Worm (Caenorhabditis elegans): ENCODE results near the gene srv-11.

Gene srv-11

DNA sequence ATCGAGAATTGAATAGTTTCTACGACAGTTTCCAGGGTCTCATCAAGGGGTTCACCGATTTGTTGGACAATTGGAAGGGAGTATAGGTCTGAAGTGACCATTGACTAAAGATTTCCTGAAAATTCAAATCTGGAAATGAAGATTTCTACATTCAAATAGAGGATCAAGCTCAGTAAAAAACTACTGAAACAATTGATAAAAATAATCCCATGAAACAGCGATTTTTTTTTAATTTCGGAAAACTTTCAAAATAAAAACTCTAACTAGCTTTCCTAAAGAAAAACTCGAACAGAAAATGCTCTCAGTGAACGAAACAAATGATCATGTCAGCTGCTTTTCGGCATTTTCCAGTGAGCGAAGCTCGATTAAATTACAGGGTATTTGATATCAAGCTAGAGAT lies at the start of gene srv-11:
Gene srv-11, minus strand, starts transcription at position 101 of the 400 bp plus-strand sequence.
- no peak for TF ChIP-seq nfya-1 (tag; optimal IDR thresholded peaks at IDR 0.05; ENCODE audit: insufficient read depth)
- no peak for TF ChIP-seq fkh-10 (GFP tag; optimal IDR thresholded peaks at IDR 0.05)
- no peak for TF ChIP-seq jun-1 (tag; optimal IDR thresholded peaks at IDR 0.05)
- no peak for TF ChIP-seq elt-3 (tag; optimal IDR thresholded peaks at IDR 0.05)
- no peak for TF ChIP-seq R02D3.7 (tag; optimal IDR thresholded peaks at IDR 0.05)
- TF ChIP-seq ceh-82 (tag; optimal IDR thresholded peaks at IDR 0.05) = no peak
- TF ChIP-seq ztf-11 (tag; optimal IDR thresholded peaks at IDR 0.05) = no peak
- no peak for TF ChIP-seq snpc-4 (tag; optimal IDR thresholded peaks at IDR 0.05)
- no peak for TF ChIP-seq nhr-12 (tag; optimal IDR thresholded peaks at IDR 0.05)
- no peak for TF ChIP-seq nhr-25 (tag; optimal IDR thresholded peaks at IDR 0.05)

DNA sequence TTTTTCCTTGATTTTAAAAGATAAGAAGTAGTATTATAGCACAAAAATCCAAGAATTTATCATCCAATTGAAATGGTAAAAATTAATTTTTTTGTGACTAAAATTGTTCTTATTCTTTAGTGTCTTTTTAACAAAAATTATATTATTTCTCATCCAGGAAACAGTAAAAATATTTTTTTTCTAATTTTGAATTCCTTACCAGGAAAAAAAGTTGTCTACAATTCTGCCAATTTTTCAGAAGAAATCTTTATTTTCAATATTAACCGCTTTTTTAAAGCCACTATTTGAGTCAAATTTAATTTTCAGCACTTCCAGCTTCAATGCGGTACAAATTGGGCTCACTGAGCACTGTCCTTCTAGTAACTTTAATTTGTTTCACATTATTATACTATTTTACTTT lies 49.5 kb upstream of the srv-11 start, which contains the start of gene F38C2.4:
Gene F38C2.4, plus strand, starts transcription at position 301 of the 400 bp plus-strand sequence.
- TF ChIP-seq ztf-4 (tag; optimal IDR thresholded peaks at IDR 0.05) = no peak
- no peak for TF ChIP-seq unc-39 (tag; optimal IDR thresholded peaks at IDR 0.05)
- no peak for TF ChIP-seq fkh-10 (GFP tag; optimal IDR thresholded peaks at IDR 0.05)
- TF ChIP-seq lsy-12 (tag; optimal IDR thresholded peaks at IDR 0.05) = no peak
- no peak for TF ChIP-seq nhr-25 (tag; optimal IDR thresholded peaks at IDR 0.05)
- TF ChIP-seq aly-2 (tag; optimal IDR thresholded peaks at IDR 0.05) = no peak
- no peak for TF ChIP-seq sea-2 (GFP tag; optimal IDR thresholded peaks at IDR 0.05)
- no peak for TF ChIP-seq elt-3 (tag; optimal IDR thresholded peaks at IDR 0.05)
- TF ChIP-seq lin-39 (tag; optimal IDR thresholded peaks at IDR 0.05) = no peak
- no peak for TF ChIP-seq hmg-11 (tag; optimal IDR thresholded peaks at IDR 0.05)
- no peak for TF ChIP-seq snpc-4 (tag; optimal IDR thresholded peaks at IDR 0.05)
- TF ChIP-seq ceh-28 (tag; optimal IDR thresholded peaks at IDR 0.05) = no peak
- no peak for TF ChIP-seq pqm-1 (tag; optimal IDR thresholded peaks at IDR 0.05)

DNA sequence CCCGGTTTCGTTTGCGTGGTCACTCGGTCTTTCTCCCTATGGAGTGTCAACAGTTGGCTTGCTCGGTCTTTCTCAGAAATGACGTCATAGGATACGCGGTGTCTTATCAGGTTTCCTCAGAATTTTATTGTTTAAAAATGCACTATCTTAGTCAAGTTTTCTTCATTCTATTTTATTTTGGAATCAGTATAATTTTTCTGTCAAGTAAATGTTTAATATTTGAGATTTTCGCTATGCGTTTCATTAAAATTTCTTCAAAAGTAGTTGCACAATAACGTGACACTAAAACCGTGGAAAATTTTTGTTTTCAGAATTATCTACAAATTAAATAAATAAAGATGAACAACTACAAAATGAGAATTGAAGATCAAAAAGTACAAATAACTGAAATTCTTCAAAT lies 35.9 kb upstream of the srv-11 start, which contains the start of gene hlh-31:
Gene hlh-31, plus strand, starts transcription at position 301 of the 400 bp plus-strand sequence.
- TF ChIP-seq fkh-2 (tag; optimal IDR thresholded peaks at IDR 0.05) (no peak), ama-1 (optimal IDR thresholded peaks at IDR 0.05) (no peak), unc-39 (tag; optimal IDR thresholded peaks at IDR 0.05) (no peak), pha-4 (tag; optimal IDR thresholded peaks at IDR 0.05) (no peak), nhr-76 (tag; optimal IDR thresholded peaks at IDR 0.05) (no peak), jun-1 (tag; optimal IDR thresholded peaks at IDR 0.05) (no peak), aly-2 (tag; optimal IDR thresholded peaks at IDR 0.05) (no peak)

DNA sequence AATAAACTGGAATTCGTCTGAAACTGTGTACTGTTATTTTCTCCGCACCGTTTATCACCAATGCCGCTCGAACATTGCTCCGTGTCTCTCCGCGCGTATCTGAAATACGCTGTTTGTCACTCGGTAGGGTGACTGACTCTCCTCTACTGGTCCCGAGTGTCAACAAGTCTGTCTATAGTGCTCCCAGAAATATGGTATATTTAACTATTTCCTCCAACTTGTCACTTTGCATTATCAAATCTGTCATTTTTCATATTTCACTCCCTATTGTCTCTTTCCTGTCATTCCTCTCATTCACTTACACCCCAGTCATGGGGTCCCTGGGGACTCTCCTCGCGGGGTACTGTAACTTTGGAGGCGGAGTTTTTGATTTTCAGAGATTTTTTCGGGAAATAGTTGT lies 33.0 kb upstream of the srv-11 start, which contains the start of gene hlh-17:
Gene hlh-17, plus strand, starts transcription at position 301 of the 400 bp plus-strand sequence.
- TF ChIP-seq mdl-1 (tag; optimal IDR thresholded peaks at IDR 0.05) = no peak
- no peak for TF ChIP-seq nhr-23 (tag; optimal IDR thresholded peaks at IDR 0.05)
- TF ChIP-seq elt-3 (tag; optimal IDR thresholded peaks at IDR 0.05) = no peak
- TF ChIP-seq nhr-12 (tag; optimal IDR thresholded peaks at IDR 0.05) = no peak
- TF ChIP-seq nhr-11 (tag; optimal IDR thresholded peaks at IDR 0.05) = no peak
- no peak for TF ChIP-seq daf-12 (tag; optimal IDR thresholded peaks at IDR 0.05)

DNA sequence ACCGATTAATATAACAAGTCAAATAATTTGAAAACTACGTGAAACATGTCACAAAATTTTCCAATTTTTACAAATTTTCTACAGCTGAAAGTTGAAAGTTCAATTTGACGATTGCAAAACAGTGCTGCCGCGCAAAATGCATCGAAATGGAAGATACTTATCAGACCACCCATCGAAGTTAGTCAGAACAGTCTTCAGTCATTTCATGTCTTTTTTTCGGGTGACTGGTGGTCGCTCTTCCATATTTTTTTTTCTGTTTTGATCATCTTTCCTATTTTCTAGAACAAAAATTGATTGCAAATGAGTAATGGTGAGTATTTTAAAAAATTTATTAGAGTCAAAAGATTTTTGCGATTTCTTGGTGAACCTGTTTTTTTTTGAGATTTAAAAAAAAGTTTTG lies 25.7 kb upstream of the srv-11 start, which contains the start of gene F38C2.1:
Gene F38C2.1, plus strand, starts transcription at position 301 of the 400 bp plus-strand sequence.
- TF ChIP-seq aly-2 (tag; optimal IDR thresholded peaks at IDR 0.05) (no peak), eor-1 (tag; optimal IDR thresholded peaks at IDR 0.05) (no peak), ztf-4 (tag; optimal IDR thresholded peaks at IDR 0.05) (no peak), sea-2 (GFP tag; optimal IDR thresholded peaks at IDR 0.05) (no peak), nhr-11 (tag; optimal IDR thresholded peaks at IDR 0.05) (no peak), pqm-1 (tag; optimal IDR thresholded peaks at IDR 0.05) (no peak), R02D3.7 (tag; optimal IDR thresholded peaks at IDR 0.05) (no peak), fkh-2 (tag; optimal IDR thresholded peaks at IDR 0.05) (no peak)

DNA sequence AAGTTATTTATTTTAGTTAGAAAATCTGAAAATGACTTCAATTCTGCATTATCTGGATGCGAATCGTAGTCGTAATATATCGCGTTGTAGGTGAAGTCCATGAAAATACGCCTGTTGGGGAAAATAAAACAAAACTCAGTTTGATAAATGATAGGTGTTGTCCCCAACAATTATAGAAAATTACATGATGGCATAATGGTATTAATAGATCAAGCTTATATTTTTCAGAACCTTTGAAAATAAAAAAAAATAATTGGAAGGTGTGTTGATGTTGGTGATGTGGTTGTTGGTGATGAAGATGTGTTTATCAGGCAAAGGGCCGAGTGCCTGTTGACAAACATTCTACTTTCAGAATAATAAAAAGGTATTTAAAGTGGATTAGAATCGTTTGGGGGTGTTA lies 17.1 kb upstream of the srv-11 start, which contains the start of gene srw-61:
Gene srw-61, minus strand, starts transcription at position 101 of the 400 bp plus-strand sequence.
- no peak for TF ChIP-seq aly-2 (tag; optimal IDR thresholded peaks at IDR 0.05)
- no peak for TF ChIP-seq fkh-10 (GFP tag; optimal IDR thresholded peaks at IDR 0.05)

DNA sequence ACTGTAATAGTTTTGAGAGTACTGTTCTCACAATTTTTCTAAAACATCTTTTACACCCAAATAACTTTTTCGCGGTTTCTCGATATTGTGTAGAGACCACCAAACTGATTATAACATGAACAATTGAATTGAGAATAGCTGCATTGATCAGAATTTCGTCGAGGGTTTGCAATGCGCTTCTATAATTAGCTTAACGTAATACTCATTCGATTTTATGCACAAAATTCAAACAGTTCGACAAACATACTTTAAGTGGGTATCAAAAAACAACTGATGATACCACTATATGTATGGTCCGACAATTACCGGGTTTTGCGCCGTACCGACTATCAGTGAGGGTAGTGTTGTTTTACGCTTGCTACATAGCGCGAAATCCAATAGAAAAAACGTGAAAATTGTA lies 15.4 kb upstream of the srv-11 start:
- no peak for TF ChIP-seq elt-1 (tag; optimal IDR thresholded peaks at IDR 0.05)
- TF ChIP-seq fos-1 (tag; optimal IDR thresholded peaks at IDR 0.05) = no peak
- TF ChIP-seq nhr-12 (tag; optimal IDR thresholded peaks at IDR 0.05) = no peak
- TF ChIP-seq unc-62 (GFP tag; optimal IDR thresholded peaks at IDR 0.05) = no peak
- TF ChIP-seq nhr-77 (tag; optimal IDR thresholded peaks at IDR 0.05) = no peak
- no peak for TF ChIP-seq lin-15B (tag; optimal IDR thresholded peaks at IDR 0.05)
- no peak for TF ChIP-seq nhr-76 (tag; optimal IDR thresholded peaks at IDR 0.05)
- no peak for TF ChIP-seq egl-5 (tag; optimal IDR thresholded peaks at IDR 0.05)
- no peak for TF ChIP-seq zag-1 (tag; optimal IDR thresholded peaks at IDR 0.05)
- no peak for TF ChIP-seq elt-2 (tag; optimal IDR thresholded peaks at IDR 0.05)
- no peak for TF ChIP-seq aly-2 (tag; optimal IDR thresholded peaks at IDR 0.05)
- no peak for TF ChIP-seq nhr-237 (tag; optimal IDR thresholded peaks at IDR 0.05)
- TF ChIP-seq pqm-1 (tag; optimal IDR thresholded peaks at IDR 0.05) = no peak
- TF ChIP-seq skn-1 (tag; optimal IDR thresholded peaks at IDR 0.05) = no peak
- TF ChIP-seq snpc-4 (tag; optimal IDR thresholded peaks at IDR 0.05) = no peak
- TF ChIP-seq ceh-16 (tag; optimal IDR thresholded peaks at IDR 0.05) = no peak
- no peak for TF ChIP-seq nhr-67 (tag; optimal IDR thresholded peaks at IDR 0.05)
- TF ChIP-seq hmg-11 (tag; optimal IDR thresholded peaks at IDR 0.05) = no peak
- no peak for TF ChIP-seq ceh-82 (tag; optimal IDR thresholded peaks at IDR 0.05)
